Worm (Caenorhabditis elegans) whole organism, young adult: ENCODE data around the gene nspc-1.

Experiments
- B0019.2 ChIP-seq: fragments of 200-800 bp; sonication (Bioruptor generic); conservative IDR thresholded peaks from 2 replicates; pipeline ENCODE4 v1.3.6; 2022; ENCODE audit warnings: missing genetic modification reagents, missing genetic modification characterization, missing compliant biosample characterization
- C17E4.6 ChIP-seq: fragments of 200-800 bp; sonication (Bioruptor generic); IDR thresholded peaks from 2 replicates; pipeline ENCODE4 v1.3.6; 2022; ENCODE audit warnings: missing genetic modification reagents, missing genetic modification characterization, missing compliant biosample characterization
- F39B2.1 ChIP-seq: fragments of 200-800 bp; sonication (Bioruptor generic); IDR thresholded peaks from 2 replicates; pipeline ENCODE4 v1.3.6; 2022; ENCODE audit warnings: missing genetic modification reagents, missing genetic modification characterization, missing compliant biosample characterization
- F49E8.2 ChIP-seq: sonication (generic microtip); optimal IDR thresholded peaks from 3 replicates; lab custom pipeline; 2017; ENCODE audit warnings: missing genetic modification characterization, mild to moderate bottlenecking, missing compliant biosample characterization, antibody characterized with exemption, moderate library complexity; ENCODE audit not compliant: insufficient read depth
- F55B11.4 ChIP-seq: sonication (generic microtip); optimal IDR thresholded peaks from 2 replicates; lab custom pipeline; 2016; ENCODE audit warnings: missing compliant biosample characterization, missing genetic modification characterization, borderline replicate concordance; ENCODE audit not compliant: insufficient read depth
- T26A5.8 ChIP-seq: sonication (generic microtip); optimal IDR thresholded peaks from 2 replicates; lab custom pipeline; 2016; ENCODE audit warnings: missing genetic modification characterization, missing compliant biosample characterization
- Y53F4B.3 ChIP-seq: fragments of 200-800 bp; sonication (Bioruptor generic); IDR thresholded peaks from 2 replicates; pipeline ENCODE4 v1.3.6; 2022; ENCODE audit warnings: missing genetic modification reagents, missing genetic modification characterization, missing compliant biosample characterization
- Y79H2A.3 ChIP-seq: fragments of 200-800 bp; sonication (Bioruptor generic); conservative IDR thresholded peaks from 2 replicates; pipeline ENCODE4 v1.3.6; 2022; ENCODE audit warnings: missing genetic modification reagents, missing genetic modification characterization, missing compliant biosample characterization
- Y95B8A.8 ChIP-seq: fragments of 200-800 bp; sonication (Bioruptor generic); IDR thresholded peaks from 2 replicates; pipeline ENCODE4 v1.3.6; 2022; ENCODE audit warnings: missing genetic modification reagents, missing genetic modification characterization, missing compliant biosample characterization
- ZK185.1 ChIP-seq: sonication (generic microtip); optimal IDR thresholded peaks from 2 replicates; lab custom pipeline; 2016; ENCODE audit warnings: mild to moderate bottlenecking, missing genetic modification characterization, missing compliant biosample characterization; ENCODE audit not compliant: poor library complexity, severe bottlenecking
- ccch-3 ChIP-seq: fragments of 200-800 bp; sonication (Bioruptor generic); optimal IDR thresholded peaks from 2 replicates; lab custom pipeline; 2018; ENCODE audit warnings: mild to moderate bottlenecking, missing genetic modification characterization, missing compliant biosample characterization
- cebp-2 ChIP-seq: fragments of 200-800 bp; sonication (Bioruptor generic); IDR thresholded peaks from 2 replicates; pipeline ENCODE4 v1.3.6; 2022; ENCODE audit warnings: missing genetic modification characterization, missing compliant biosample characterization
- ceh-100 ChIP-seq: fragments of 200-800 bp; sonication (Bioruptor generic); IDR thresholded peaks from 2 replicates; pipeline ENCODE4 v1.3.6; 2022; ENCODE audit warnings: missing genetic modification reagents, missing genetic modification characterization, missing compliant biosample characterization
- ceh-27 ChIP-seq: fragments of 200-800 bp; sonication (Bioruptor generic); optimal IDR thresholded peaks from 2 replicates; lab custom pipeline; 2018; ENCODE audit warnings: mild to moderate bottlenecking, missing genetic modification characterization, moderate library complexity, missing compliant biosample characterization
- ceh-58 ChIP-seq: fragments of 200-800 bp; sonication (Bioruptor generic); IDR thresholded peaks from 2 replicates; pipeline ENCODE4 v1.3.6; 2022; ENCODE audit warnings: missing genetic modification characterization, missing compliant biosample characterization
- ceh-91 ChIP-seq: fragments of 200-800 bp; sonication (Bioruptor generic); IDR thresholded peaks from 2 replicates; pipeline ENCODE4 v1.3.6; 2022; ENCODE audit warnings: missing genetic modification reagents, missing genetic modification characterization, missing compliant biosample characterization
- die-1 ChIP-seq: sonication (generic microtip); optimal IDR thresholded peaks from 2 replicates; lab custom pipeline; 2016; ENCODE audit warnings: missing genotype, mild to moderate bottlenecking, missing genetic modification characterization, missing compliant biosample characterization
- efl-1 ChIP-seq: fragments of 150-350 bp; optimal IDR thresholded peaks from 2 replicates; lab custom pipeline; 2014; ENCODE audit warnings: missing biosample characterization, missing genetic modification reagents, missing genetic modification characterization
- egl-44 ChIP-seq: fragments of 200-800 bp; sonication (Bioruptor generic); IDR thresholded peaks from 2 replicates; pipeline ENCODE4 v1.3.6; 2022; ENCODE audit warnings: missing genetic modification reagents, missing genetic modification characterization, missing compliant biosample characterization
- egrh-3 ChIP-seq: fragments of 200-800 bp; sonication (Bioruptor generic); IDR thresholded peaks from 2 replicates; pipeline ENCODE4 v1.3.6; 2022; ENCODE audit warnings: missing genetic modification reagents, missing genetic modification characterization, missing compliant biosample characterization
- ets-4 ChIP-seq: fragments of 200-800 bp; sonication (Bioruptor generic); optimal IDR thresholded peaks from 2 replicates; lab custom pipeline; 2018; ENCODE audit warnings: mild to moderate bottlenecking, missing genetic modification characterization, missing compliant biosample characterization
- him-1 ChIP-seq: sonication (generic microtip); optimal IDR thresholded peaks from 2 replicates; lab custom pipeline; 2016; ENCODE audit warnings: missing genotype, missing genetic modification reagents, missing genetic modification characterization, missing compliant biosample characterization
- hlh-26 ChIP-seq: fragments of 200-800 bp; sonication (Bioruptor generic); conservative IDR thresholded peaks from 2 replicates; pipeline ENCODE4 v1.3.6; 2022; ENCODE audit warnings: missing genetic modification reagents, missing genetic modification characterization, missing compliant biosample characterization
- hmg-1.2 ChIP-seq: fragments of 200-800 bp; sonication (Bioruptor generic); IDR thresholded peaks from 2 replicates; pipeline ENCODE4 v1.3.6; 2022; ENCODE audit warnings: missing genetic modification reagents, missing genetic modification characterization, missing compliant biosample characterization
- lag-1 ChIP-seq: fragments of 200-800 bp; sonication (Bioruptor generic); IDR thresholded peaks from 2 replicates; pipeline ENCODE4 v1.3.6; 2022; ENCODE audit warnings: missing genetic modification reagents, missing genetic modification characterization, missing compliant biosample characterization
- let-526 ChIP-seq: fragments of 200-800 bp; sonication (Bioruptor generic); IDR thresholded peaks from 2 replicates; pipeline ENCODE4 v1.3.6; 2022; ENCODE audit warnings: missing genetic modification reagents, missing genetic modification characterization, missing compliant biosample characterization
- let-607 ChIP-seq, 2 experiments: fragments of 200-800 bp in 1 of 2; sonication (Bioruptor generic) in 1 of 2; sonication (generic microtip) in 1 of 2; optimal IDR thresholded peaks; 2 replicates each; lab custom pipeline; 2016 to 2018; ENCODE audit warnings: mild to moderate bottlenecking in 2 of 2, missing compliant biosample characterization in 2 of 2, missing genetic modification characterization in 2 of 2, moderate library complexity in 2 of 2, missing genotype in 1 of 2
- madf-10 ChIP-seq: sonication (generic microtip); optimal IDR thresholded peaks from 2 replicates; lab custom pipeline; 2016; ENCODE audit warnings: mild to moderate bottlenecking, missing genetic modification characterization, missing compliant biosample characterization
- nfya-1 ChIP-seq: sonication (generic microtip); optimal IDR thresholded peaks from 2 replicates; lab custom pipeline; 2017; ENCODE audit warnings: antibody characterized with exemption, missing compliant biosample characterization, missing genetic modification characterization, borderline replicate concordance; ENCODE audit not compliant: insufficient read depth
- nhr-120 ChIP-seq: fragments of 200-800 bp; sonication (Bioruptor generic); IDR thresholded peaks from 2 replicates; pipeline ENCODE4 v1.3.6; 2022; ENCODE audit warnings: missing genetic modification characterization, missing compliant biosample characterization
- nhr-90 ChIP-seq: sonication (generic microtip); optimal IDR thresholded peaks from 2 replicates; lab custom pipeline; 2016; ENCODE audit warnings: missing genotype, mild to moderate bottlenecking, missing genetic modification characterization, missing compliant biosample characterization
- rec-8 ChIP-seq, 2 experiments: sonication (generic microtip); optimal IDR thresholded peaks; 2 replicates each; lab custom pipeline; 2016; ENCODE audit warnings: mild to moderate bottlenecking in 2 of 2, missing genetic modification characterization in 2 of 2, missing genetic modification reagents in 2 of 2, missing genotype in 2 of 2, missing biosample characterization in 1 of 2, missing compliant biosample characterization in 1 of 2, moderate library complexity in 1 of 2
- repo-1 ChIP-seq: sonication (generic microtip); optimal IDR thresholded peaks from 2 replicates; lab custom pipeline; 2017; ENCODE audit warnings: mild to moderate bottlenecking, missing genetic modification characterization, missing compliant biosample characterization
- rpc-1 ChIP-seq, 2 experiments: fragments of 150-350 bp in 1 of 2; sonication (generic microtip) in 1 of 2; optimal IDR thresholded peaks; 2 replicates each; lab custom pipeline; 2014 to 2018; ENCODE audit warnings: missing biosample characterization in 1 of 2, missing genetic modification characterization in 1 of 2, missing genetic modification reagents in 1 of 2, missing genotype in 1 of 2
- somi-1 ChIP-seq: fragments of 200-800 bp; sonication (Bioruptor generic); optimal IDR thresholded peaks from 2 replicates; lab custom pipeline; 2018; ENCODE audit warnings: mild to moderate bottlenecking, missing genetic modification characterization, missing compliant biosample characterization
- tbx-9 ChIP-seq: sonication (generic microtip); optimal IDR thresholded peaks from 2 replicates; lab custom pipeline; 2016; ENCODE audit warnings: borderline replicate concordance, missing genetic modification characterization, inconsistent platforms, missing compliant biosample characterization
- tlf-1 ChIP-seq: fragments of 200-800 bp; sonication (Bioruptor generic); optimal IDR thresholded peaks from 2 replicates; lab custom pipeline; 2018; ENCODE audit warnings: mild to moderate bottlenecking, missing genetic modification characterization, missing compliant biosample characterization
- unc-62 ChIP-seq: fragments of 150-350 bp; optimal IDR thresholded peaks from 2 replicates; lab custom pipeline; 2014; ENCODE audit warnings: missing biosample characterization, missing genetic modification reagents, missing genetic modification characterization
- ztf-26 ChIP-seq: sonication (generic microtip); optimal IDR thresholded peaks from 2 replicates; lab custom pipeline; 2017; ENCODE audit warnings: missing genetic modification characterization, missing compliant biosample characterization
- ztf-3 ChIP-seq: fragments of 200-800 bp; sonication (Bioruptor generic); optimal IDR thresholded peaks from 2 replicates; lab custom pipeline; 2018; ENCODE audit warnings: mild to moderate bottlenecking, missing genetic modification characterization, missing compliant biosample characterization

The nspc-1 gene

ce11 chrX:8520402-8520801 is 14.5 kb downstream of the nspc-1 start, which contains the start of gene H03E18.2:
Gene H03E18.2 (minus strand): TSS chrX:8520502.
- TF ChIP-seq unc-62 (GFP tag; lab: Kevin White, UChicago), result no peak
- TF ChIP-seq ztf-3 (GFP tag; lab: Kevin White, UChicago), result no peak
- no peak for TF ChIP-seq efl-1
- no peak for TF ChIP-seq let-607 (tag; optimal IDR thresholded peaks at IDR 0.05; lab: Kevin White, UChicago)
- TF ChIP-seq ccch-3 (GFP tag; lab: Kevin White, UChicago), result no peak
- TF ChIP-seq ZK185.1 (tag; lab: Kevin White, UChicago), result no peak
- no peak for TF ChIP-seq rpc-1 (optimal IDR thresholded peaks at IDR 0.05; lab: Kevin White, UChicago)
- no peak for TF ChIP-seq rpc-1 (tag; optimal IDR thresholded peaks at IDR 0.05; lab: Kevin White, UChicago)
- no peak for TF ChIP-seq die-1 (tag; lab: Kevin White, UChicago)

ce11 chrX:8509088-8509487 is 25.8 kb downstream of the nspc-1 start:
- 0 out of 2 replicates have a peak, but pooled peaks have one; percentile 78 for TF ChIP-seq nhr-120 (GFP tag; lab: Robert Waterston, UW)
- no peak for TF ChIP-seq efl-1

ce11 chrX:8507576-8507975 is 27.3 kb downstream of the nspc-1 start, which contains the start of gene H03E18.1:
Gene H03E18.1 (plus strand): TSS chrX:8507876.
- TF ChIP-seq F49E8.2 (tag; lab: Kevin White, UChicago) (no peak), ztf-26 (tag; lab: Kevin White, UChicago) (no peak)
- TF ChIP-seq, all 124 proteins: peak for 0

- no peak for TF ChIP-seq ceh-91
- no peak for TF ChIP-seq Y53F4B.3 (GFP tag; lab: Robert Waterston, UW)
- TF ChIP-seq ets-4 (GFP tag; lab: Kevin White, UChicago), result no peak
- no peak for TF ChIP-seq nfya-1
- TF ChIP-seq ccch-3 (GFP tag; lab: Kevin White, UChicago), result no peak
- TF ChIP-seq lag-1 (GFP tag; lab: Robert Waterston, UW), result no peak
- TF ChIP-seq ceh-100 (GFP tag; lab: Robert Waterston, UW), result no peak
- no peak for TF ChIP-seq repo-1 (tag; lab: Kevin White, UChicago)
- no peak for TF ChIP-seq F49E8.2 (tag; lab: Kevin White, UChicago)
- no peak for TF ChIP-seq ceh-27 (GFP tag; lab: Kevin White, UChicago)
- no peak for TF ChIP-seq egrh-3 (GFP tag; lab: Robert Waterston, UW)
- TF ChIP-seq C17E4.6 (GFP tag; lab: Robert Waterston, UW), result no peak
- no peak for TF ChIP-seq him-1
- no peak for TF ChIP-seq nhr-90
- no peak for TF ChIP-seq rec-8 (tag; optimal IDR thresholded peaks at IDR 0.05; lab: Kevin White, UChicago)
- TF ChIP-seq madf-10 (tag; lab: Kevin White, UChicago), result no peak
- TF ChIP-seq unc-62 (GFP tag; lab: Kevin White, UChicago), result no peak
- no peak for TF ChIP-seq F39B2.1 (GFP tag; lab: Robert Waterston, UW)
- TF ChIP-seq, all 124 proteins: peak for 0
Observed at ce11 chrX:8507053-8507452, 27.9 kb downstream of the nspc-1 start.

ce11 chrX:8504207-8504606 is 30.7 kb downstream of the nspc-1 start:
- no peak for TF ChIP-seq Y79H2A.3 (GFP tag; lab: Robert Waterston, UW)
- no peak for TF ChIP-seq egl-44 (GFP tag; lab: Robert Waterston, UW)
- no peak for TF ChIP-seq T26A5.8

ce11 chrX:8500922-8501321 is 34.0 kb downstream of the nspc-1 start, which contains the start of gene grd-4:
Gene grd-4 (plus strand): TSS chrX:8501222.
- TF ChIP-seq tlf-1 (GFP tag; lab: Kevin White, UChicago) (no peak), somi-1 (no peak), B0019.2 (no peak), tbx-9 (no peak), F55B11.4 (tag; lab: Kevin White, UChicago) (no peak), let-526 (GFP tag; lab: Robert Waterston, UW) (no peak), ceh-58 (GFP tag; lab: Robert Waterston, UW) (no peak), him-1 (no peak), repo-1 (tag; lab: Kevin White, UChicago) (no peak), hmg-1.2 (no peak), cebp-2 (GFP tag; lab: Robert Waterston, UW) (no peak), hlh-26 (GFP tag; lab: Robert Waterston, UW) (no peak), Y95B8A.8 (no peak)
